Worm (Caenorhabditis elegans) whole organism, L3 larva: ENCODE results near the gene B0507.4.
A peak's percentile ranks its signal among the peaks of the same experiment; 100 is the strongest.

Experiments used
- R02D3.7 ChIP-seq: fragments of 150-350 bp; optimal IDR thresholded peaks from 2 replicates; lab custom pipeline; 2014; ENCODE audit warnings: missing biosample characterization, missing genetic modification characterization
- aly-2 ChIP-seq: fragments of 150-350 bp; optimal IDR thresholded peaks from 2 replicates; lab custom pipeline; 2014; ENCODE audit warnings: missing biosample characterization, missing genetic modification characterization
- ama-1 ChIP-seq: fragments of 150-350 bp; optimal IDR thresholded peaks from 2 replicates; lab custom pipeline; 2018
- ceh-16 ChIP-seq: sonication (generic microtip); optimal IDR thresholded peaks from 2 replicates; lab custom pipeline; 2017; ENCODE audit warnings: missing biosample characterization, missing genetic modification characterization
- ceh-28 ChIP-seq: fragments of 150-350 bp; optimal IDR thresholded peaks from 2 replicates; lab custom pipeline; 2014; ENCODE audit warnings: missing biosample characterization, missing genetic modification reagents, missing genetic modification characterization
- ceh-82 ChIP-seq: fragments of 150-350 bp; optimal IDR thresholded peaks from 2 replicates; lab custom pipeline; 2014; ENCODE audit warnings: missing biosample characterization, missing genetic modification characterization
- ceh-9 ChIP-seq: sonication (generic microtip); optimal IDR thresholded peaks from 2 replicates; lab custom pipeline; 2018; ENCODE audit warnings: missing biosample characterization, missing genetic modification characterization
- daf-12 ChIP-seq: fragments of 150-350 bp; optimal IDR thresholded peaks from 2 replicates; lab custom pipeline; 2014; ENCODE audit warnings: missing biosample characterization, missing genetic modification reagents, missing genetic modification characterization
- egl-27 ChIP-seq: sonication (generic microtip); optimal IDR thresholded peaks from 4 replicates; lab custom pipeline; 2017; ENCODE audit warnings: missing biosample characterization, missing genetic modification reagents, missing genetic modification characterization
- egl-5 ChIP-seq: fragments of 150-350 bp; optimal IDR thresholded peaks from 2 replicates; lab custom pipeline; 2017; ENCODE audit warnings: missing biosample characterization, missing genetic modification reagents, missing genetic modification characterization, inconsistent platforms
- elt-1 ChIP-seq: fragments of 150-350 bp; optimal IDR thresholded peaks from 2 replicates; lab custom pipeline; 2014; ENCODE audit warnings: missing biosample characterization, missing genetic modification characterization
- elt-2 ChIP-seq: sonication (generic microtip); optimal IDR thresholded peaks from 2 replicates; lab custom pipeline; 2016; ENCODE audit warnings: missing genetic modification reagents, mild to moderate bottlenecking, missing genetic modification characterization, missing compliant biosample characterization
- elt-3 ChIP-seq, 3 experiments: fragments of 150-350 bp in 1 of 3; sonication (generic microtip) in 2 of 3; optimal IDR thresholded peaks; 2 replicates in 2 of 3; 4 replicates in 1 of 3; lab custom pipeline; 2014 to 2017; ENCODE audit warnings: missing biosample characterization in 3 of 3, missing genetic modification characterization in 3 of 3
- eor-1 ChIP-seq, 2 experiments: fragments of 150-350 bp; optimal IDR thresholded peaks; 2 replicates each; lab custom pipeline; 2014 to 2018; ENCODE audit warnings: missing biosample characterization in 2 of 2, missing genetic modification characterization in 2 of 2
- fkh-10 ChIP-seq: sonication (generic microtip); optimal IDR thresholded peaks from 2 replicates; lab custom pipeline; 2017; ENCODE audit warnings: missing biosample characterization, missing genetic modification reagents, missing genetic modification characterization
- fkh-2 ChIP-seq: fragments of 150-350 bp; optimal IDR thresholded peaks from 2 replicates; lab custom pipeline; 2014; ENCODE audit warnings: missing biosample characterization, missing genetic modification reagents, missing genetic modification characterization
- hmg-11 ChIP-seq: sonication (generic microtip); optimal IDR thresholded peaks from 2 replicates; lab custom pipeline; 2016; ENCODE audit warnings: missing genetic modification characterization, missing compliant biosample characterization
- lin-15B ChIP-seq: fragments of 150-350 bp; optimal IDR thresholded peaks from 2 replicates; lab custom pipeline; 2014; ENCODE audit warnings: missing biosample characterization, missing genetic modification characterization
- lin-39 ChIP-seq: fragments of 150-350 bp; optimal IDR thresholded peaks from 2 replicates; lab custom pipeline; 2018; ENCODE audit warnings: missing biosample characterization, missing genetic modification reagents, missing genetic modification characterization
- lsy-12 ChIP-seq: sonication (generic microtip); optimal IDR thresholded peaks from 2 replicates; lab custom pipeline; 2016; ENCODE audit warnings: mild to moderate bottlenecking, missing genetic modification characterization, missing compliant biosample characterization
- mdl-1 ChIP-seq: fragments of 150-350 bp; optimal IDR thresholded peaks from 2 replicates; lab custom pipeline; 2014; ENCODE audit warnings: missing biosample characterization, missing genetic modification characterization
- mml-1 ChIP-seq: fragments of 150-350 bp; sonication (generic microtip); optimal IDR thresholded peaks from 3 replicates; lab custom pipeline; 2014; ENCODE audit warnings: missing biosample characterization, missing genetic modification characterization
- nfya-1 ChIP-seq: sonication (generic microtip); optimal IDR thresholded peaks from 2 replicates; lab custom pipeline; 2017; ENCODE audit warnings: missing genetic modification characterization, mild to moderate bottlenecking, missing compliant biosample characterization, antibody characterized with exemption, moderate library complexity; ENCODE audit not compliant: insufficient read depth
- nhr-11 ChIP-seq: fragments of 150-350 bp; optimal IDR thresholded peaks from 2 replicates; lab custom pipeline; 2014; ENCODE audit warnings: missing biosample characterization, missing genetic modification characterization
- nhr-12 ChIP-seq: fragments of 150-350 bp; optimal IDR thresholded peaks from 2 replicates; lab custom pipeline; 2014; ENCODE audit warnings: missing biosample characterization, missing genetic modification characterization
- nhr-237 ChIP-seq: fragments of 150-350 bp; optimal IDR thresholded peaks from 2 replicates; lab custom pipeline; 2014; ENCODE audit warnings: missing biosample characterization, missing genetic modification characterization
- nhr-28 ChIP-seq: fragments of 150-350 bp; optimal IDR thresholded peaks from 2 replicates; lab custom pipeline; 2014; ENCODE audit warnings: missing biosample characterization, missing genetic modification characterization
- nhr-43 ChIP-seq: sonication (generic microtip); optimal IDR thresholded peaks from 2 replicates; lab custom pipeline; 2016; ENCODE audit warnings: mild to moderate bottlenecking, missing genetic modification characterization, missing compliant biosample characterization; ENCODE audit not compliant: poor library complexity, severe bottlenecking
- nhr-76 ChIP-seq: fragments of 150-350 bp; sonication (generic microtip); optimal IDR thresholded peaks from 5 replicates; lab custom pipeline; 2014; ENCODE audit warnings: missing biosample characterization, missing genetic modification characterization
- nhr-77 ChIP-seq: fragments of 150-350 bp; optimal IDR thresholded peaks from 2 replicates; lab custom pipeline; 2014; ENCODE audit warnings: missing biosample characterization, missing genetic modification characterization
- pha-4 ChIP-seq: fragments of 150-350 bp; optimal IDR thresholded peaks from 2 replicates; lab custom pipeline; 2014; ENCODE audit warnings: missing biosample characterization, missing genetic modification reagents, missing genetic modification characterization
- pqm-1 ChIP-seq: fragments of 150-350 bp; optimal IDR thresholded peaks from 2 replicates; lab custom pipeline; 2017; ENCODE audit warnings: missing biosample characterization, missing genetic modification characterization, inconsistent platforms
- sea-2 ChIP-seq: fragments of 150-350 bp; sonication (generic microtip); optimal IDR thresholded peaks from 4 replicates; lab custom pipeline; 2014; ENCODE audit warnings: missing biosample characterization, missing genetic modification reagents, missing genetic modification characterization
- snpc-4 ChIP-seq: fragments of 150-350 bp; optimal IDR thresholded peaks from 2 replicates; lab custom pipeline; 2014; ENCODE audit warnings: missing biosample characterization, missing genetic modification characterization
- unc-39 ChIP-seq: sonication (generic microtip); optimal IDR thresholded peaks from 4 replicates; lab custom pipeline; 2017; ENCODE audit warnings: missing biosample characterization, missing genetic modification characterization
- unc-62 ChIP-seq: fragments of 150-350 bp; sonication (generic microtip); optimal IDR thresholded peaks from 4 replicates; lab custom pipeline; 2014; ENCODE audit warnings: missing biosample characterization, missing genetic modification reagents, missing genetic modification characterization
- zag-1 ChIP-seq: fragments of 150-350 bp; optimal IDR thresholded peaks from 2 replicates; lab custom pipeline; 2014; ENCODE audit warnings: missing biosample characterization, missing genetic modification characterization
- ztf-11 ChIP-seq: fragments of 150-350 bp; optimal IDR thresholded peaks from 2 replicates; lab custom pipeline; 2014; ENCODE audit warnings: missing biosample characterization, missing genetic modification characterization
- ztf-4 ChIP-seq: fragments of 150-350 bp; optimal IDR thresholded peaks from 2 replicates; lab custom pipeline; 2014; ENCODE audit warnings: missing biosample characterization, missing genetic modification characterization

Gene B0507.4

DNA sequence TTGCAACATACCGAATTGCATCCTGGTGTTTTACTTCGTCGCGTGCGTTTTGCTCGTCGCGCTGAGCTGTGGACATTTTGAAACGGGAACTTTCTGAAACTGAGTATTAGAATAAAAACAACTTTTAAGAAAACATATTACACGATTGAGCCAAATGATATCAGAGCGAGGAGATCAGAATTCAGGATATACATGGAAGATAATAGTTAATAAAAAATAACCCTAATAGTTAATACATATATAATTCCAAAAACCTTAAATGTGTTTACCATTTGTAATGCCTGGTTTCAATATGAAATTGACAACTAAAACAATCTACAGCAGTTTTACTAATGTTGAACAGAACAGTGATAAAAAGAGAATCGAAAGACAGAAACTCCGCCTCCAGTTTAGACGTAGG, 8.1 kb downstream of the B0507.4 start, which contains the start of gene B0507.8:
TSS of gene B0507.8 (minus strand) at position 101 of the 400 bp plus-strand sequence.
- no peak for TF ChIP-seq nhr-76 (tag; lab: Kevin White, UChicago)
- TF ChIP-seq ama-1 (lab: Kevin White, UChicago) = no peak
- TF ChIP-seq ceh-82 (tag; lab: Kevin White, UChicago) = no peak
- TF ChIP-seq hmg-11 (tag; lab: Kevin White, UChicago) = no peak
- no peak for TF ChIP-seq ceh-28 (tag; lab: Kevin White, UChicago)
- no peak for TF ChIP-seq nhr-77 (tag; lab: Kevin White, UChicago)
- TF ChIP-seq nfya-1 (tag; lab: Kevin White, UChicago) = no peak
- no peak for TF ChIP-seq nhr-28 (tag; lab: Kevin White, UChicago)
- no peak for TF ChIP-seq unc-62
- TF ChIP-seq eor-1 (tag; optimal IDR thresholded peaks at IDR 0.05; lab: Kevin White, UChicago) = no peak
- no peak for TF ChIP-seq snpc-4
- no peak for TF ChIP-seq elt-3 (tag; optimal IDR thresholded peaks at IDR 0.05; lab: Kevin White, UChicago)
- TF ChIP-seq ztf-4 (tag; lab: Kevin White, UChicago) = no peak

DNA sequence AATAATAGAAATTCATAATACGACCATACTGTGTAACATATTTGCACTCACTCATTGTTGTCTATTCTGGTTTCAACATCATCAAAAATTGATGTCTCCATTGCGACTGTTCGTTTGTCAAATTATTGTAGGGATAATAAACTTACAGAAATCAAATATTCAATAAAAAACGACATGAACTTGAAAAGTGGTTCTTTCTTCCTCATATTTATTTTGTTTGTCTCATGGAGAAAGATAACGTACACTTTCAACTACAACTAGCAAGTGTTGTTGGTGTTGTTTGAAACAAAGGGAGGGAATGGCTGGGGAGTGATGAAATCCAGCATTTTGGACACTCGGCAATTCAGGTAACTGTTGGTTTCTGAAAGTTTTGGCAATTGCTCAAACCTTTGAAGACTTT, 11.2 kb downstream of the B0507.4 start, which contains the start of gene B0507.9:
TSS of gene B0507.9 (minus strand) at position 101 of the 400 bp plus-strand sequence.
- TF ChIP-seq nhr-237 (no peak), fkh-2 (no peak), nhr-43 (tag; lab: Kevin White, UChicago) (no peak), aly-2 (no peak), eor-1 (tag; optimal IDR thresholded peaks at IDR 0.05; lab: Kevin White, UChicago) (no peak), ceh-9 (tag; lab: Kevin White, UChicago) (no peak), nfya-1 (tag; lab: Kevin White, UChicago) (no peak), ceh-28 (tag; lab: Kevin White, UChicago) (no peak), fkh-10 (GFP tag; lab: Kevin White, UChicago) (no peak)
- TF ChIP-seq, all 47 proteins: peak for 0

DNA sequence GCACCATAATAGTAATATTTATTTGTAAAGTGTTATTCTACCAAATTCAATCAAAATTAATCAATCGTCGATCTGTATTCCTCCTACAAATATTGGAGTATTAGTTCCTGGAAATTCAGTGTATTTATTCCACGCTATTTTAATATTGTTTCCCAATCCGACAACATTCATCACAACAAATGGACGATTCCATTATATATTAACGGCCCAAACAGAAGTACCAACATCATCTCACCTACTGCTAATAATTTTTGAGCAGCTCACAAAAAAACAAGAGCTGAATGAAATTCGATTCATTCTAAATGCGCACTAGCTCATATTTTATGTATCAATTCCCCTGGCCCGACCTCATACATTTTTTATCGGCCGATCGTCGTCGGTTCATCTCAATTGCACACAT, 12.3 kb downstream of the B0507.4 start:
- TF ChIP-seq aly-2 (no peak), egl-27 (no peak), sea-2 (GFP tag; lab: Kevin White, UChicago) (no peak), egl-5 (no peak), daf-12 (no peak), unc-39 (tag; lab: Kevin White, UChicago) (no peak), ceh-16 (tag; lab: Kevin White, UChicago) (no peak), nfya-1 (tag; lab: Kevin White, UChicago) (no peak), elt-2 (tag; lab: Kevin White, UChicago) (no peak), hmg-11 (tag; lab: Kevin White, UChicago) (no peak), lin-15B (no peak), elt-1 (no peak), ztf-11 (tag; lab: Kevin White, UChicago) (no peak), ama-1 (lab: Kevin White, UChicago) (no peak), fkh-2 (no peak), ceh-28 (tag; lab: Kevin White, UChicago) (no peak)
- TF ChIP-seq, all 47 proteins: peak for 0

DNA sequence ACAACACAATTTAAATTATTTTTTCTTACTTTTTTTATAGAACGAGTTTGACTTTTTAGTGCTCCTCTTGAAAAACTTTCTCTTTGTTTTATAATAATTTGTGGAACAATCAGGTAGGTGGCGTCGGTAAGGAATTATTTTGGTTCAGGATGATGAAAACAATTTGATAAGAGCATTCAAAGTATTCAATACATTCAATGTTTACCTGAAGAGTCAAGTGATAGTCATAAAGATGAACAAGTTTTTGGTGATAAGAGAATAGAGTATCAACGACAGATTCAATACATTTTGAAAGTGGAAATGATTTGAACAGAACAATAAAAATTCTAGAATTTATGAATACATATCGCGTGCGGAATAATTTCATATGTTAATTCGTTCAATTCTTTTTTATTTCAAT, 12.7 kb downstream of the B0507.4 start:
- TF ChIP-seq lin-39 (no peak), nhr-11 (no peak), zag-1 (tag; lab: Kevin White, UChicago) (no peak), mdl-1 (no peak), elt-1 (no peak), nfya-1 (tag; lab: Kevin White, UChicago) (no peak), hmg-11 (tag; lab: Kevin White, UChicago) (no peak), ztf-4 (tag; lab: Kevin White, UChicago) (no peak), lsy-12 (no peak), pha-4 (peak; percentile 76), R02D3.7 (tag; lab: Kevin White, UChicago) (no peak), nhr-12 (tag; lab: Kevin White, UChicago) (no peak), nhr-28 (tag; lab: Kevin White, UChicago) (no peak), elt-2 (tag; lab: Kevin White, UChicago) (peak; percentile 87), pqm-1 (peak; percentile 89), ztf-11 (tag; lab: Kevin White, UChicago) (no peak), ceh-82 (tag; lab: Kevin White, UChicago) (no peak), egl-27 (no peak), mml-1 (tag; lab: Kevin White, UChicago) (no peak), lin-15B (no peak), fkh-2 (no peak), unc-39 (tag; lab: Kevin White, UChicago) (no peak)
